Fruit fly (Drosophila melanogaster): ENCODE results near the gene CG6933.

DNA sequence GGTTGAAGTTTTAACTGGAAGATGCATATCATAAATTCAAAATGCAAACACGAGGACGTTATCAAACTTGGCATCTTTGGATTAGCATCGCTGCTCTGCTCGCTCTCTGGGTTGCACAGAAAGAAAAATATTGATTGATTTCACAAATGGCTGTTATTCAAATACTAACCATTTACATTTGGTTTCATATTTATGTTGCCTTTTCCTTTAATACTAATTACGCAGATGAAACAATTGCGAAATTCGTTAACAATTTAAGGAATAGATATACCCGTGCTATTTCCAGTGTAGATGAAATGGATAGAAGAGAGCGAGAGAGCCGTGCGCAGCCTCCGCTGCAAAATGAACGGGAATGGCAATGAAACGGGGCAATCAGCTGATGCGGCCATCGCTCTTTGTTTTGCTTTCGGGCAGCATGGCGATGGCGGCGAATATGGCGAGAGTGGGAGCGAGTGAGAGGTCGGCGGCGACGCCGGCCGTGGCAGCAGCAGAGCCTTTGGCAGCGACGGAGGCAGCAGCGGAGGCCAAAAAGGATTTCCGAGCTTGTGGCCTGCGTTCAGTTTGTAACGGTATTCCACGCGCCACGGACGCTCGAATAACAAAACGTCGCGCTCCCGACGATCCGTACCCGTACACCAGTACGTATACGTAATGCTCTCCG is 27.4 kb upstream of the CG6933 start, which contains the start of gene rdgC:
- TF ChIP-seq pan (optimal IDR thresholded peaks at IDR 0.05), result no peak
- TF ChIP-seq usp (GFP tag; optimal IDR thresholded peaks at IDR 0.05), result no peak
- no peak for TF ChIP-seq psq (optimal IDR thresholded peaks at IDR 0.05)
- no peak for TF ChIP-seq EcR (GFP tag; optimal IDR thresholded peaks at IDR 0.05)
- TF ChIP-seq Dll (optimal IDR thresholded peaks at IDR 0.05), result no peak

Data from whole organism.